Worm (Caenorhabditis elegans) whole organism, mixed stage, embryonic: ENCODE results near the gene gst-42.

Experiments used
- M03D4.4 ChIP-seq: sonication (generic microtip); optimal IDR thresholded peaks from 2 replicates; lab custom pipeline; 2017; ENCODE audit warnings: mild to moderate bottlenecking, missing genetic modification characterization, missing compliant biosample characterization
- blmp-1 ChIP-seq: fragments of 150-350 bp; optimal IDR thresholded peaks from 2 replicates; lab custom pipeline; 2014; ENCODE audit warnings: missing biosample characterization, missing genetic modification characterization
- ceh-39 ChIP-seq: fragments of 150-350 bp; optimal IDR thresholded peaks from 2 replicates; lab custom pipeline; 2014; ENCODE audit warnings: missing biosample characterization, missing genetic modification characterization
- ceh-43 ChIP-seq: fragments of 200-800 bp; sonication (Bioruptor generic); optimal IDR thresholded peaks from 2 replicates; lab custom pipeline; 2018; ENCODE audit warnings: mild to moderate bottlenecking, missing genetic modification characterization, moderate library complexity, missing compliant biosample characterization
- ceh-83 ChIP-seq: fragments of 200-800 bp; sonication (Bioruptor generic); optimal IDR thresholded peaks from 2 replicates; lab custom pipeline; 2018; ENCODE audit warnings: mild to moderate bottlenecking, missing genetic modification characterization, missing compliant biosample characterization
- ces-1 ChIP-seq: fragments of 150-350 bp; optimal IDR thresholded peaks from 2 replicates; lab custom pipeline; 2014; ENCODE audit warnings: missing biosample characterization, missing genetic modification reagents, missing genetic modification characterization
- elt-1 ChIP-seq: sonication (generic microtip); optimal IDR thresholded peaks from 2 replicates; lab custom pipeline; 2017; ENCODE audit warnings: missing genetic modification characterization, mild to moderate bottlenecking, missing compliant biosample characterization, antibody characterized with exemption, moderate library complexity, borderline replicate concordance; ENCODE audit not compliant: insufficient read depth
- ham-2 ChIP-seq: fragments of 200-800 bp; sonication (Bioruptor generic); optimal IDR thresholded peaks from 2 replicates; lab custom pipeline; 2018; ENCODE audit warnings: mild to moderate bottlenecking, missing genetic modification characterization, missing compliant biosample characterization
- hlh-1 ChIP-seq: fragments of 150-350 bp; optimal IDR thresholded peaks from 2 replicates; lab custom pipeline; 2014; ENCODE audit warnings: missing biosample characterization, missing genetic modification reagents, missing genetic modification characterization
- lin-13 ChIP-seq: fragments of 150-350 bp; optimal IDR thresholded peaks from 2 replicates; lab custom pipeline; 2014; ENCODE audit warnings: missing biosample characterization, missing genetic modification characterization
- lin-32 ChIP-seq: fragments of 200-800 bp; sonication (Bioruptor generic); optimal IDR thresholded peaks from 2 replicates; lab custom pipeline; 2018; ENCODE audit warnings: mild to moderate bottlenecking, missing genetic modification characterization, missing compliant biosample characterization
- lsy-2 ChIP-seq: fragments of 150-350 bp; optimal IDR thresholded peaks from 2 replicates; lab custom pipeline; 2014; ENCODE audit warnings: missing biosample characterization, missing genetic modification characterization
- mep-1 ChIP-seq: fragments of 150-350 bp; optimal IDR thresholded peaks from 2 replicates; lab custom pipeline; 2017; ENCODE audit warnings: missing biosample characterization, missing genetic modification reagents, missing genetic modification characterization, inconsistent platforms
- mls-2 ChIP-seq: sonication (generic microtip); optimal IDR thresholded peaks from 2 replicates; lab custom pipeline; 2016; ENCODE audit warnings: mild to moderate bottlenecking, missing genetic modification characterization, moderate library complexity, missing compliant biosample characterization
- nhr-12 ChIP-seq: fragments of 150-350 bp; optimal IDR thresholded peaks from 2 replicates; lab custom pipeline; 2014; ENCODE audit warnings: missing biosample characterization, missing genetic modification characterization
- nhr-2 ChIP-seq: fragments of 150-350 bp; optimal IDR thresholded peaks from 2 replicates; lab custom pipeline; 2014; ENCODE audit warnings: missing biosample characterization, missing genetic modification characterization
- nhr-237 ChIP-seq: fragments of 150-350 bp; optimal IDR thresholded peaks from 2 replicates; lab custom pipeline; 2014; ENCODE audit warnings: missing biosample characterization, missing genetic modification characterization
- nhr-28 ChIP-seq: fragments of 150-350 bp; optimal IDR thresholded peaks from 2 replicates; lab custom pipeline; 2014; ENCODE audit warnings: missing biosample characterization, missing genetic modification characterization
- pha-4 ChIP-seq: fragments of 150-350 bp; optimal IDR thresholded peaks from 2 replicates; lab custom pipeline; 2018; ENCODE audit warnings: missing biosample characterization, missing genetic modification reagents, missing genetic modification characterization
- sptf-1 ChIP-seq: sonication (generic microtip); optimal IDR thresholded peaks from 2 replicates; lab custom pipeline; 2017; ENCODE audit warnings: mild to moderate bottlenecking, missing genetic modification characterization, moderate library complexity, missing compliant biosample characterization
- tbx-8 ChIP-seq: fragments of 200-800 bp; sonication (Bioruptor generic); optimal IDR thresholded peaks from 2 replicates; lab custom pipeline; 2018; ENCODE audit warnings: mild to moderate bottlenecking, missing genetic modification characterization, moderate library complexity, missing compliant biosample characterization
- unc-120 ChIP-seq: sonication (generic microtip); optimal IDR thresholded peaks from 2 replicates; lab custom pipeline; 2017; ENCODE audit warnings: missing genetic modification characterization, missing compliant biosample characterization; ENCODE audit not compliant: poor library complexity, severe bottlenecking
- unc-39 ChIP-seq: fragments of 150-350 bp; optimal IDR thresholded peaks from 2 replicates; lab custom pipeline; 2014; ENCODE audit warnings: missing biosample characterization, missing genetic modification characterization
- unc-62 ChIP-seq: fragments of 150-350 bp; optimal IDR thresholded peaks from 2 replicates; lab custom pipeline; 2014; ENCODE audit warnings: missing biosample characterization, missing genetic modification reagents, missing genetic modification characterization
- ztf-11 ChIP-seq: fragments of 150-350 bp; optimal IDR thresholded peaks from 2 replicates; lab custom pipeline; 2014; ENCODE audit warnings: missing biosample characterization, missing genetic modification characterization

The gst-42 gene

DNA sequence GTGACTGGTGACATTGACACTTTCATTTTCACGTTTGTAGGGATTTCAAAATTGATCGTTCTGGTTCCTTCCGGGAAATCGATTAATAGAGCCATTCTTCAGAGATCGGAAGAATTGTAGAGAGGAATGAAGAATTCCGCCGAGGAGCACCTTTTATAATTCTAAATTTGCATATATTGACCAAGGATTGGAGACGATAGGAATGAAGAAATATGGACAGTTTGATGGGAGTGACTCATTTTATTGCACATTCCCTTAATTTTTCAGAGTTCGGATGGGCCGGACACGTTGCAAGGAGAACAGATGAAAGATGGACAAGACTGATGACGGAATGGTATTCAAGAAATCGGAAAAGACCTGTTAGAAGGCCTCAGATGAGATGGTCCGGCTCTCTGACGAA lies 27.5 kb downstream of the gst-42 start, which contains the start of gene C44C10.15:
TSS of gene C44C10.15 (minus strand) at position 101 of the 400 bp plus-strand sequence.
- TF ChIP-seq lin-13 (tag; lab: Kevin White, UChicago): no peak
- no peak for TF ChIP-seq nhr-2 (tag; lab: Kevin White, UChicago)
- TF ChIP-seq blmp-1: no peak
- TF ChIP-seq ceh-83 (GFP tag; lab: Kevin White, UChicago): no peak
- TF ChIP-seq unc-120: no peak
- no peak for TF ChIP-seq nhr-28 (tag; lab: Kevin White, UChicago)

- TF ChIP-seq ceh-83 (GFP tag; lab: Kevin White, UChicago) (no peak), hlh-1 (no peak), ces-1 (no peak), unc-39 (no peak), lin-32 (GFP tag; lab: Kevin White, UChicago) (no peak), ceh-39 (tag; lab: Kevin White, UChicago) (no peak)
Measured at ce11 chrX:11696696-11697095, 31.0 kb downstream of the gst-42 start, which contains the start of gene C44C10.12. C44C10.12 (plus strand) TSS chrX:11696996.

ce11 chrX:11693092-11693491 lies 34.6 kb downstream of the gst-42 start, which contains the start of gene smcl-1:
smcl-1 (plus strand) TSS chrX:11693464.
- TF ChIP-seq nhr-2 (tag; lab: Kevin White, UChicago) (peak; percentile 5), M03D4.4 (tag; lab: Kevin White, UChicago) (no peak), mep-1 (tag; lab: Kevin White, UChicago) (peak; percentile 34), hlh-1 (peak; percentile 34), ztf-11 (tag; lab: Kevin White, UChicago) (no peak), lsy-2 (no peak), elt-1 (tag; lab: Kevin White, UChicago) (no peak), nhr-28 (tag; lab: Kevin White, UChicago) (no peak), ceh-43 (GFP tag; lab: Kevin White, UChicago) (no peak), ceh-83 (GFP tag; lab: Kevin White, UChicago) (no peak)

DNA sequence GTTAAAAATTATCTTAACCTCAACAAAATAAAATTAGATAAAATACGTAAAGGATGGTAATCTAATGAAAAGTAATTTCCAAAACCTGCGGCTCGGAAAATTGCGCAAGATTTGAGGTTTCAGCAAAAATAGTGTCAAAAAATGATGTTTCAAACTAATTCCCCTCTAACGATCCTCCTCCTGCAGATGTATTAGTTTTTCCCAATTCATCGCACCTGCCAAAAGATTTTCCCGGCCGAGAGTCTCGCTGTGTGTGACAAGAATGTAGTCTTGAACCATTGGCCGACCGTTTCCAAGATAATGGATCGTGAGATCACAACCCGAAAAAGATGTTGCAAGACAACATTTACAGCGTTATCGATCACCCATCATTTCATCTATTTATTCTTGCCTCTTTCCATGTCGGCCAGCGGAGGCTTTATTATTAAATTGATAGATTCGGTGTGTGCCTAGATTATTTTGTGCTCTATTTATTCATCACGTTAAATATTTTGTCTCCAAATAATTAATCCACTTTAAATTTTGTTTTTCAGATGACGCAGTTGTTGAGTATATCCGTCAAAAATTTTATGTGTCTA lies 37.6 kb downstream of the gst-42 start, which contains the start of the genes C44C10.10 and C44C10.5:
TSS of gene C44C10.10 (plus strand) at position 301 of the 578 bp plus-strand sequence.
TSS of gene C44C10.5 (plus strand) at position 528 of the 578 bp plus-strand sequence.
- TF ChIP-seq lin-13 (tag; lab: Kevin White, UChicago): no peak
- no peak for TF ChIP-seq nhr-237 (tag; lab: Kevin White, UChicago)
- TF ChIP-seq elt-1 (tag; lab: Kevin White, UChicago): peak; percentile 30
- TF ChIP-seq unc-62: no peak

ce11 chrX:11687836-11688319 lies 39.9 kb downstream of the gst-42 start, which contains the start of gene C44C10.7:
C44C10.7 (minus strand) TSS chrX:11688269.
- TF ChIP-seq pha-4 (no peak), unc-39 (no peak), ceh-83 (GFP tag; lab: Kevin White, UChicago) (no peak), unc-62 (no peak), nhr-2 (tag; lab: Kevin White, UChicago) (no peak), ces-1 (no peak), mls-2 (tag; lab: Kevin White, UChicago) (no peak), ham-2 (no peak), lin-13 (tag; lab: Kevin White, UChicago) (no peak)

DNA sequence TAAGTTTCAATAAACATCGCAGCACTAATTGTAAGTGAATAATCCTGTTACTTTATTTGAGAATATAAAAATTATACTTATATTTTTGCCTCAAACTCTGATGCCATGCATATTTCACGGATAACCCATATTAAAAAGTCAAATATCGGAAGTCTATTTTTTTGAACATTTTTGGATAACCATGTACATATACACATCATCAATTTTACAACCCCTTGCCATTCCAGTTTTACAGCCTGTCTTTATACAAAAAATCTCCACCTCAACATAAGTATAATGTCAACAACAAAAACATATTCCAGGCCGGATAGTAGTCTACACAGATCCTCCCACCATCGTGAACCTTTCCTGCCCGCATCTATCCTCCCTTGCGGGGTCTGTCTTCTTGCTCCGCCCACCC lies 43.5 kb downstream of the gst-42 start, which contains the start of gene hnd-1:
TSS of gene hnd-1 (plus strand) at position 301 of the 400 bp plus-strand sequence.
- TF ChIP-seq ztf-11 (tag; lab: Kevin White, UChicago) (no peak), unc-120 (no peak), unc-62 (no peak), sptf-1 (tag; lab: Kevin White, UChicago) (no peak), nhr-28 (tag; lab: Kevin White, UChicago) (no peak), lsy-2 (no peak), unc-39 (no peak)
- TF ChIP-seq, all 35 proteins: peak for 0

- TF ChIP-seq tbx-8 (GFP tag; lab: Kevin White, UChicago) (no peak), nhr-12 (tag; lab: Kevin White, UChicago) (no peak), ces-1 (no peak), mls-2 (tag; lab: Kevin White, UChicago) (no peak)
Measured at ce11 chrX:11680851-11681250, 46.9 kb downstream of the gst-42 start, which contains the start of gene T04F8.7. T04F8.7 (minus strand) TSS chrX:11680980.
